Worm (Caenorhabditis elegans) whole organism, young adult: Measurements from ENCODE around the gene ZC13.2.

ENCODE experiments used
- B0261.1 ChIP-seq: sonication (generic microtip); optimal IDR thresholded peaks from 2 replicates; lab custom pipeline; 2016; ENCODE audit warnings: mild to moderate bottlenecking, missing genetic modification characterization, moderate library complexity, missing compliant biosample characterization
- C17E4.6 ChIP-seq: fragments of 200-800 bp; sonication (Bioruptor generic); IDR thresholded peaks from 2 replicates; pipeline ENCODE4 v1.3.6; 2022; ENCODE audit warnings: missing genetic modification reagents, missing genetic modification characterization, missing compliant biosample characterization
- D2030.7 ChIP-seq: fragments of 200-800 bp; sonication (Bioruptor generic); IDR thresholded peaks from 2 replicates; pipeline ENCODE4 v1.3.6; 2022; ENCODE audit warnings: missing genetic modification reagents, missing genetic modification characterization, missing compliant biosample characterization
- F22D6.2 ChIP-seq: sonication (generic microtip); optimal IDR thresholded peaks from 2 replicates; lab custom pipeline; 2016; ENCODE audit warnings: mild to moderate bottlenecking, missing genetic modification characterization, missing compliant biosample characterization
- F23B12.7 ChIP-seq: sonication (generic microtip); optimal IDR thresholded peaks from 2 replicates; lab custom pipeline; 2017; ENCODE audit warnings: missing genetic modification characterization, mild to moderate bottlenecking, missing compliant biosample characterization, antibody characterized with exemption, moderate library complexity; ENCODE audit not compliant: insufficient read depth
- F39B2.1 ChIP-seq: fragments of 200-800 bp; sonication (Bioruptor generic); IDR thresholded peaks from 2 replicates; pipeline ENCODE4 v1.3.6; 2022; ENCODE audit warnings: missing genetic modification reagents, missing genetic modification characterization, missing compliant biosample characterization
- F52B5.7 ChIP-seq: sonication (generic microtip); optimal IDR thresholded peaks from 2 replicates; lab custom pipeline; 2016; ENCODE audit warnings: mild to moderate bottlenecking, missing genetic modification characterization, missing compliant biosample characterization
- F57C9.4 ChIP-seq: sonication (generic microtip); optimal IDR thresholded peaks from 2 replicates; lab custom pipeline; 2017; ENCODE audit warnings: mild to moderate bottlenecking, missing genetic modification characterization, missing compliant biosample characterization
- K11D2.4 ChIP-seq: fragments of 200-800 bp; sonication (Bioruptor generic); IDR thresholded peaks from 2 replicates; pipeline ENCODE4 v1.3.6; 2022; ENCODE audit warnings: missing genetic modification reagents, missing genetic modification characterization, missing compliant biosample characterization
- K12H6.12 ChIP-seq: fragments of 200-800 bp; sonication (Bioruptor generic); optimal IDR thresholded peaks from 2 replicates; lab custom pipeline; 2018; ENCODE audit warnings: mild to moderate bottlenecking, missing genetic modification characterization, missing compliant biosample characterization
- Y67H2A.10 ChIP-seq: fragments of 200-800 bp; sonication (Bioruptor generic); conservative IDR thresholded peaks from 2 replicates; pipeline ENCODE4 v1.3.6; 2022; ENCODE audit warnings: missing genetic modification reagents, missing genetic modification characterization, missing compliant biosample characterization
- ZK185.1 ChIP-seq: sonication (generic microtip); optimal IDR thresholded peaks from 2 replicates; lab custom pipeline; 2016; ENCODE audit warnings: mild to moderate bottlenecking, missing genetic modification characterization, missing compliant biosample characterization; ENCODE audit not compliant: poor library complexity, severe bottlenecking
- aptf-3 ChIP-seq: fragments of 200-800 bp; sonication (Bioruptor generic); IDR thresholded peaks from 2 replicates; pipeline ENCODE4 v1.3.6; 2022; ENCODE audit warnings: missing genetic modification characterization, missing compliant biosample characterization
- atf-7 ChIP-seq: sonication (generic microtip); optimal IDR thresholded peaks from 2 replicates; lab custom pipeline; 2017; ENCODE audit warnings: mild to moderate bottlenecking, missing genetic modification characterization, missing compliant biosample characterization
- attf-5 ChIP-seq: fragments of 200-800 bp; sonication (Bioruptor generic); optimal IDR thresholded peaks from 2 replicates; lab custom pipeline; 2018; ENCODE audit warnings: mild to moderate bottlenecking, missing genetic modification characterization, missing compliant biosample characterization
- bed-1 ChIP-seq: fragments of 200-800 bp; sonication (Bioruptor generic); IDR thresholded peaks from 2 replicates; pipeline ENCODE4 v1.3.6; 2022; ENCODE audit warnings: missing genetic modification reagents, missing genetic modification characterization, missing compliant biosample characterization
- cebp-1 ChIP-seq, 2 experiments: fragments of 200-800 bp in 1 of 2; sonication (Bioruptor generic) in 1 of 2; sonication (generic microtip) in 1 of 2; IDR thresholded peaks in 1 of 2; optimal IDR thresholded peaks in 1 of 2; 2 replicates each; pipeline versions ENCODE4 v1.3.6 to Lab custom; 2017 to 2022; ENCODE audit warnings: missing compliant biosample characterization in 2 of 2, missing genetic modification characterization in 2 of 2, mild to moderate bottlenecking in 1 of 2, missing genetic modification reagents in 1 of 2, moderate library complexity in 1 of 2
- cebp-2 ChIP-seq: fragments of 200-800 bp; sonication (Bioruptor generic); IDR thresholded peaks from 2 replicates; pipeline ENCODE4 v1.3.6; 2022; ENCODE audit warnings: missing genetic modification characterization, missing compliant biosample characterization
- ceh-58 ChIP-seq: fragments of 200-800 bp; sonication (Bioruptor generic); IDR thresholded peaks from 2 replicates; pipeline ENCODE4 v1.3.6; 2022; ENCODE audit warnings: missing genetic modification characterization, missing compliant biosample characterization
- dox-1 ChIP-seq: fragments of 200-800 bp; sonication (Bioruptor generic); IDR thresholded peaks from 2 replicates; pipeline ENCODE4 v1.3.6; 2022; ENCODE audit warnings: missing genetic modification reagents, missing genetic modification characterization, missing compliant biosample characterization
- egl-18 ChIP-seq: fragments of 200-800 bp; sonication (Bioruptor generic); IDR thresholded peaks from 2 replicates; pipeline ENCODE4 v1.3.6; 2022; ENCODE audit warnings: missing genetic modification reagents, missing genetic modification characterization, missing compliant biosample characterization
- ekl-4 ChIP-seq: fragments of 200-800 bp; sonication (Bioruptor generic); IDR thresholded peaks from 2 replicates; pipeline ENCODE4 v1.3.6; 2022; ENCODE audit warnings: missing genetic modification reagents, missing genetic modification characterization, missing compliant biosample characterization
- fkh-3 ChIP-seq: sonication (generic microtip); optimal IDR thresholded peaks from 2 replicates; lab custom pipeline; 2016; ENCODE audit warnings: mild to moderate bottlenecking, missing genetic modification characterization, missing compliant biosample characterization
- him-1 ChIP-seq: sonication (generic microtip); optimal IDR thresholded peaks from 2 replicates; lab custom pipeline; 2016; ENCODE audit warnings: missing genotype, missing genetic modification reagents, missing genetic modification characterization, missing compliant biosample characterization
- hlh-12 ChIP-seq: sonication (generic microtip); optimal IDR thresholded peaks from 2 replicates; lab custom pipeline; 2016; ENCODE audit warnings: missing genetic modification characterization, missing compliant biosample characterization
- hmg-1.2 ChIP-seq: fragments of 200-800 bp; sonication (Bioruptor generic); IDR thresholded peaks from 2 replicates; pipeline ENCODE4 v1.3.6; 2022; ENCODE audit warnings: missing genetic modification reagents, missing genetic modification characterization, missing compliant biosample characterization
- hmg-20 ChIP-seq: fragments of 200-800 bp; sonication (Bioruptor generic); IDR thresholded peaks from 2 replicates; pipeline ENCODE4 v1.3.6; 2022; ENCODE audit warnings: missing genetic modification reagents, missing genetic modification characterization, missing compliant biosample characterization
- lin-26 ChIP-seq: fragments of 200-800 bp; sonication (Bioruptor generic); IDR thresholded peaks from 2 replicates; pipeline ENCODE4 v1.3.6; 2022; ENCODE audit warnings: missing genetic modification reagents, missing genetic modification characterization, missing compliant biosample characterization
- lin-54 ChIP-seq: fragments of 200-800 bp; sonication (Bioruptor generic); optimal IDR thresholded peaks from 2 replicates; lab custom pipeline; 2018; ENCODE audit warnings: mild to moderate bottlenecking, missing genetic modification characterization, missing compliant biosample characterization
- mcd-1 ChIP-seq: fragments of 200-800 bp; sonication (Bioruptor generic); IDR thresholded peaks from 2 replicates; pipeline ENCODE4 v1.3.6; 2022; ENCODE audit warnings: missing genetic modification reagents, missing genetic modification characterization, missing compliant biosample characterization
- mel-28 ChIP-seq: sonication (generic microtip); optimal IDR thresholded peaks from 2 replicates; lab custom pipeline; 2016; ENCODE audit warnings: borderline replicate concordance, mild to moderate bottlenecking, missing genetic modification characterization, missing compliant biosample characterization
- nhr-80 ChIP-seq: sonication (generic microtip); optimal IDR thresholded peaks from 2 replicates; lab custom pipeline; 2016; ENCODE audit warnings: missing genetic modification characterization, missing compliant biosample characterization
- pbrm-1 ChIP-seq: fragments of 200-800 bp; sonication (Bioruptor generic); IDR thresholded peaks from 2 replicates; pipeline ENCODE4 v1.3.6; 2022; ENCODE audit warnings: missing genetic modification reagents, missing genetic modification characterization, missing compliant biosample characterization
- snpc-3.4 ChIP-seq: sonication (generic microtip); optimal IDR thresholded peaks from 2 replicates; lab custom pipeline; 2017; ENCODE audit warnings: missing genetic modification characterization, mild to moderate bottlenecking, missing compliant biosample characterization, antibody characterized with exemption, moderate library complexity, missing genotype, missing genetic modification reagents
- snpc-4 ChIP-seq, 5 experiments: fragments of 150-350 bp in 1 of 5; sonication (generic microtip) in 4 of 5; optimal IDR thresholded peaks; 2 replicates each; lab custom pipeline; 2014 to 2018; ENCODE audit warnings: missing genetic modification characterization in 5 of 5, missing biosample characterization in 3 of 5, antibody characterized with exemption in 2 of 5, mild to moderate bottlenecking in 2 of 5, missing compliant biosample characterization in 2 of 5, missing genotype in 2 of 5, moderate library complexity in 2 of 5, missing genetic modification reagents in 1 of 5
- somi-1 ChIP-seq: fragments of 200-800 bp; sonication (Bioruptor generic); optimal IDR thresholded peaks from 2 replicates; lab custom pipeline; 2018; ENCODE audit warnings: mild to moderate bottlenecking, missing genetic modification characterization, missing compliant biosample characterization
- sptf-2 ChIP-seq: fragments of 200-800 bp; sonication (Bioruptor generic); optimal IDR thresholded peaks from 2 replicates; lab custom pipeline; 2018; ENCODE audit warnings: mild to moderate bottlenecking, missing genetic modification characterization, missing compliant biosample characterization
- tbp1 ChIP-seq: fragments of 200-800 bp; sonication (Bioruptor generic); optimal IDR thresholded peaks from 2 replicates; lab custom pipeline; 2018; ENCODE audit warnings: mild to moderate bottlenecking, missing genetic modification characterization, missing compliant biosample characterization
- unc-62 ChIP-seq: fragments of 150-350 bp; optimal IDR thresholded peaks from 2 replicates; lab custom pipeline; 2014; ENCODE audit warnings: missing biosample characterization, missing genetic modification reagents, missing genetic modification characterization
- zfh-2 ChIP-seq: fragments of 200-800 bp; sonication (Bioruptor generic); conservative IDR thresholded peaks from 2 replicates; pipeline ENCODE4 v1.3.6; 2022; ENCODE audit warnings: missing genetic modification reagents, missing genetic modification characterization, missing compliant biosample characterization
- ztf-25 ChIP-seq: fragments of 200-800 bp; sonication (Bioruptor generic); IDR thresholded peaks from 2 replicates; pipeline ENCODE4 v1.3.6; 2022; ENCODE audit warnings: missing genetic modification reagents, missing genetic modification characterization, missing compliant biosample characterization
- ztf-3 ChIP-seq: fragments of 200-800 bp; sonication (Bioruptor generic); optimal IDR thresholded peaks from 2 replicates; lab custom pipeline; 2018; ENCODE audit warnings: mild to moderate bottlenecking, missing genetic modification characterization, missing compliant biosample characterization

The ZC13.2 gene

ce11 chrX:871957-872715, 8.3 kb upstream of the ZC13.2 start, which contains the start of gene F56F10.1:
F56F10.1 (plus strand) TSS chrX:872603.
- 0 out of 2 replicates have a peak, but pooled peaks have one; percentile 27 for TF ChIP-seq lin-26 (GFP tag; lab: Robert Waterston, UW)
- no peak for TF ChIP-seq snpc-3.4 (tag; lab: Kevin White, UChicago)
- peak; percentile 35 for TF ChIP-seq snpc-4 (GFP tag; optimal IDR thresholded peaks at IDR 0.05; lab: Kevin White, UChicago)
- peak; percentile 20 to 93 (median 72) for TF ChIP-seq snpc-4 (tag; optimal IDR thresholded peaks at IDR 0.05; lab: Kevin White, UChicago)
- TF ChIP-seq lin-54 (GFP tag; lab: Kevin White, UChicago) = no peak
- TF ChIP-seq F22D6.2 (tag; lab: Kevin White, UChicago) = no peak
- TF ChIP-seq nhr-80 (tag; lab: Kevin White, UChicago) = peak; percentile 32
- peak; percentile 43 for TF ChIP-seq hmg-1.2 (GFP tag; lab: Robert Waterston, UW)
- peak; percentile 87 for TF ChIP-seq zfh-2 (GFP tag; lab: Robert Waterston, UW)
- TF ChIP-seq F39B2.1 (GFP tag; lab: Robert Waterston, UW) = 0 out of 2 replicates have a peak, but pooled peaks have one; percentile 39
- TF ChIP-seq, all 124 proteins: peak for 6

ce11 chrX:873634-874033, 6.8 kb upstream of the ZC13.2 start:
- no peak for TF ChIP-seq F52B5.7
- TF ChIP-seq him-1 (tag; lab: Kevin White, UChicago) = no peak
- no peak for TF ChIP-seq ceh-58 (GFP tag; lab: Robert Waterston, UW)
- TF ChIP-seq Y67H2A.10 (GFP tag; lab: Robert Waterston, UW) = no peak
- TF ChIP-seq cebp-2 (GFP tag; lab: Robert Waterston, UW) = no peak
- TF ChIP-seq unc-62 (GFP tag; lab: Kevin White, UChicago) = no peak
- TF ChIP-seq sptf-2 (GFP tag; lab: Kevin White, UChicago) = no peak
- TF ChIP-seq fkh-3 = no peak
- no peak for TF ChIP-seq mel-28 (tag; lab: Kevin White, UChicago)
- TF ChIP-seq snpc-4 (GFP tag; optimal IDR thresholded peaks at IDR 0.05; lab: Kevin White, UChicago) = no peak
- no peak for TF ChIP-seq snpc-4 (tag; optimal IDR thresholded peaks at IDR 0.05; lab: Kevin White, UChicago)
- no peak for TF ChIP-seq ztf-25 (GFP tag; lab: Robert Waterston, UW)
- TF ChIP-seq, all 124 proteins: peak for 0

- TF ChIP-seq ztf-3 (no peak), B0261.1 (tag; lab: Kevin White, UChicago) (no peak), dox-1 (GFP tag; lab: Robert Waterston, UW) (peak; percentile 74), D2030.7 (no peak), atf-7 (tag; lab: Kevin White, UChicago) (no peak), C17E4.6 (no peak), pbrm-1 (0 out of 2 replicates have a peak, but pooled peaks have one; percentile 11), K12H6.12 (tag; lab: Kevin White, UChicago) (peak; percentile 0), F39B2.1 (GFP tag; lab: Robert Waterston, UW) (no peak), attf-5 (peak; percentile 51), somi-1 (no peak), nhr-80 (tag; lab: Kevin White, UChicago) (peak; percentile 66), F57C9.4 (tag; lab: Kevin White, UChicago) (no peak), F23B12.7 (tag; lab: Kevin White, UChicago) (peak; percentile 65), bed-1 (GFP tag; lab: Robert Waterston, UW) (no peak), mcd-1 (peak; percentile 84), egl-18 (GFP tag; lab: Robert Waterston, UW) (no peak), ekl-4 (GFP tag; lab: Robert Waterston, UW) (0 out of 2 replicates have a peak, but pooled peaks have one; percentile 8), cebp-1 (GFP tag; IDR thresholded peaks at IDR 0.05; lab: Robert Waterston, UW) (peak; percentile 38; the same call in 1 of the 2 replicates), cebp-1 (tag; optimal IDR thresholded peaks at IDR 0.05; lab: Kevin White, UChicago) (no peak), ZK185.1 (tag; lab: Kevin White, UChicago) (peak; percentile 12), hmg-1.2 (GFP tag; lab: Robert Waterston, UW) (peak; percentile 50; the same call in 1 of the 2 replicates), hmg-20 (no peak), F22D6.2 (tag; lab: Kevin White, UChicago) (no peak), aptf-3 (GFP tag; lab: Robert Waterston, UW) (no peak), hlh-12 (tag; lab: Kevin White, UChicago) (no peak), tbp1 (GFP tag; lab: Kevin White, UChicago) (no peak), K11D2.4 (GFP tag; lab: Robert Waterston, UW) (no peak)
Measured at ce11 chrX:876935-877334, 3.5 kb upstream of the ZC13.2 start, which contains the start of gene ZC13.1. ZC13.1 (plus strand) TSS chrX:877239.
